Worm (Caenorhabditis elegans) whole organism, midembryonic: ENCODE data around the gene Y43F8B.9.

Source experiments
- T22C8.4 ChIP-seq: fragments of 200-800 bp; sonication (Bioruptor generic); IDR thresholded peaks from 2 replicates; pipeline ENCODE4 v1.3.6; 2022; ENCODE audit warnings: missing genetic modification characterization, missing compliant biosample characterization
- cog-1 ChIP-seq: sonication (generic microtip); optimal IDR thresholded peaks from 2 replicates; lab custom pipeline; 2016; ENCODE audit warnings: missing genetic modification characterization, missing compliant biosample characterization
- flt-1 ChIP-seq: fragments of 200-800 bp; sonication (Bioruptor generic); IDR thresholded peaks from 2 replicates; pipeline ENCODE4 v1.3.6; 2022; ENCODE audit warnings: missing genetic modification characterization, missing compliant biosample characterization
- klf-2 ChIP-seq: fragments of 200-800 bp; sonication (Bioruptor generic); conservative IDR thresholded peaks from 2 replicates; pipeline ENCODE4 v1.3.6; 2022; ENCODE audit warnings: missing genetic modification reagents, missing genetic modification characterization, missing compliant biosample characterization
- med-1 ChIP-seq: sonication (generic microtip); optimal IDR thresholded peaks from 2 replicates; lab custom pipeline; 2017; ENCODE audit warnings: missing genetic modification characterization, mild to moderate bottlenecking, missing compliant biosample characterization, antibody characterized with exemption, missing genetic modification reagents; ENCODE audit not compliant: insufficient read depth
- ref-1 ChIP-seq: fragments of 200-800 bp; sonication (Bioruptor generic); conservative IDR thresholded peaks from 2 replicates; pipeline ENCODE4 v1.3.6; 2022; ENCODE audit warnings: missing genetic modification reagents, missing genetic modification characterization, missing compliant biosample characterization
- tab-1 ChIP-seq: fragments of 200-800 bp; sonication (Bioruptor generic); IDR thresholded peaks from 2 replicates; pipeline ENCODE4 v1.3.6; 2022; ENCODE audit warnings: missing genetic modification characterization, missing compliant biosample characterization
- ztf-23 ChIP-seq: fragments of 200-800 bp; sonication (Bioruptor generic); IDR thresholded peaks from 2 replicates; pipeline ENCODE4 v1.3.6; 2022; ENCODE audit warnings: missing genetic modification reagents, missing genetic modification characterization, missing compliant biosample characterization
- ztf-29 ChIP-seq: fragments of 200-800 bp; sonication (Bioruptor generic); IDR thresholded peaks from 2 replicates; pipeline ENCODE4 v1.3.6; 2022; ENCODE audit warnings: missing genetic modification reagents, missing genetic modification characterization, missing compliant biosample characterization

The Y43F8B.9 gene

ce11 chrV:19477852-19478251 is at the start of gene Y43F8B.9:
Gene Y43F8B.9 (plus strand): TSS chrV:19478152.
- no peak for TF ChIP-seq ref-1 (GFP tag; lab: Robert Waterston, UW)
- no peak for TF ChIP-seq tab-1 (GFP tag; lab: Robert Waterston, UW)
- TF ChIP-seq T22C8.4 (GFP tag; lab: Robert Waterston, UW): no peak
- no peak for TF ChIP-seq cog-1

ce11 chrV:19428936-19429335 is 49.0 kb upstream of the Y43F8B.9 start:
- TF ChIP-seq med-1 (GFP tag; lab: Kevin White, UChicago): no peak
- no peak for TF ChIP-seq ref-1 (GFP tag; lab: Robert Waterston, UW)
- no peak for TF ChIP-seq ztf-29
- TF ChIP-seq tab-1 (GFP tag; lab: Robert Waterston, UW): no peak
- no peak for TF ChIP-seq klf-2 (GFP tag; lab: Robert Waterston, UW)
- TF ChIP-seq cog-1: no peak
- no peak for TF ChIP-seq T22C8.4 (GFP tag; lab: Robert Waterston, UW)
- no peak for TF ChIP-seq ztf-23 (GFP tag; lab: Robert Waterston, UW)
- no peak for TF ChIP-seq flt-1 (GFP tag; lab: Robert Waterston, UW)

- no peak for TF ChIP-seq ztf-29
- no peak for TF ChIP-seq ref-1 (GFP tag; lab: Robert Waterston, UW)
Observed at ce11 chrV:19429605-19430004, 48.3 kb upstream of the Y43F8B.9 start.

ce11 chrV:19430351-19430913 is 47.5 kb upstream of the Y43F8B.9 start:
- TF ChIP-seq tab-1 (GFP tag; lab: Robert Waterston, UW) (peak; percentile 70; the same call in 1 of the 2 replicates), ref-1 (GFP tag; lab: Robert Waterston, UW) (no peak), flt-1 (GFP tag; lab: Robert Waterston, UW) (no peak; the same call in 1 of the 2 replicates), T22C8.4 (GFP tag; lab: Robert Waterston, UW) (no peak), cog-1 (no peak), ztf-29 (peak; percentile 53; the same call in 1 of the 2 replicates)

- TF ChIP-seq ztf-23 (GFP tag; lab: Robert Waterston, UW) (no peak), tab-1 (GFP tag; lab: Robert Waterston, UW) (no peak), cog-1 (no peak), klf-2 (GFP tag; lab: Robert Waterston, UW) (no peak)
Observed at ce11 chrV:19431036-19431435, 46.9 kb upstream of the Y43F8B.9 start, which contains the start of gene srw-85. Gene srw-85 (minus strand): TSS chrV:19431136.

DNA sequence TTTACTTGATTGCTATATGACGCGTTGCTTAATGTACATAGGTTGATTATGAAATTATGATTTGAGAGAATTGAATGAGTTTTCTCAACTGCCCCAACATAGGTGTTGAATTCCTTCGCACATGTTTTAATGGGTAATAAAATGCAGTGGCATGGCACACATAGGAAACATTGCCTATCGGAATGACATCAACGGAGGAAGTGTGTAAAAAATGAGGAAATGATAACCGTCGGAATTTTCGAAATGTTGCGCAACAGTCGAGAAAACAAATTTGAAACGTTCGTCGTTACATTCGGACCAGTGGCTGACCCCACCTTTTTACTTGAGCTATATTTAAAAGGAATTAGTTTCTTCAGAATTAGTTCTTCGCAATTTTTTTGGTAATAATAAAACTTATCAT is 45.9 kb upstream of the Y43F8B.9 start:
- TF ChIP-seq med-1 (GFP tag; lab: Kevin White, UChicago): no peak
- TF ChIP-seq tab-1 (GFP tag; lab: Robert Waterston, UW): no peak
- TF ChIP-seq cog-1: no peak
- TF ChIP-seq flt-1 (GFP tag; lab: Robert Waterston, UW): no peak

ce11 chrV:19432972-19433371 is 45.0 kb upstream of the Y43F8B.9 start, which contains the start of gene C25F9.11:
Gene C25F9.11 (minus strand): TSS chrV:19433072.
- TF ChIP-seq ztf-23 (GFP tag; lab: Robert Waterston, UW) (no peak), flt-1 (GFP tag; lab: Robert Waterston, UW) (no peak), ztf-29 (no peak), med-1 (GFP tag; lab: Kevin White, UChicago) (no peak), ref-1 (GFP tag; lab: Robert Waterston, UW) (no peak), cog-1 (no peak), tab-1 (GFP tag; lab: Robert Waterston, UW) (no peak), klf-2 (GFP tag; lab: Robert Waterston, UW) (no peak), T22C8.4 (GFP tag; lab: Robert Waterston, UW) (no peak)

- TF ChIP-seq med-1 (GFP tag; lab: Kevin White, UChicago) (no peak), cog-1 (no peak), ztf-23 (GFP tag; lab: Robert Waterston, UW) (no peak)
Observed at ce11 chrV:19433806-19434437, 44.0 kb upstream of the Y43F8B.9 start, which contains the start of gene C25F9.16. Gene C25F9.16 (plus strand): TSS chrV:19434387.

ce11 chrV:19436307-19436706 is 41.6 kb upstream of the Y43F8B.9 start, which contains the start of gene C25F9.14:
Gene C25F9.14 (plus strand): TSS chrV:19436484.
- no peak for TF ChIP-seq ref-1 (GFP tag; lab: Robert Waterston, UW)
- no peak for TF ChIP-seq ztf-29
- no peak for TF ChIP-seq med-1 (GFP tag; lab: Kevin White, UChicago)
- no peak for TF ChIP-seq flt-1 (GFP tag; lab: Robert Waterston, UW)
- TF ChIP-seq T22C8.4 (GFP tag; lab: Robert Waterston, UW): no peak
- no peak for TF ChIP-seq tab-1 (GFP tag; lab: Robert Waterston, UW)
- TF ChIP-seq klf-2 (GFP tag; lab: Robert Waterston, UW): no peak
- no peak for TF ChIP-seq cog-1
- no peak for TF ChIP-seq ztf-23 (GFP tag; lab: Robert Waterston, UW)

DNA sequence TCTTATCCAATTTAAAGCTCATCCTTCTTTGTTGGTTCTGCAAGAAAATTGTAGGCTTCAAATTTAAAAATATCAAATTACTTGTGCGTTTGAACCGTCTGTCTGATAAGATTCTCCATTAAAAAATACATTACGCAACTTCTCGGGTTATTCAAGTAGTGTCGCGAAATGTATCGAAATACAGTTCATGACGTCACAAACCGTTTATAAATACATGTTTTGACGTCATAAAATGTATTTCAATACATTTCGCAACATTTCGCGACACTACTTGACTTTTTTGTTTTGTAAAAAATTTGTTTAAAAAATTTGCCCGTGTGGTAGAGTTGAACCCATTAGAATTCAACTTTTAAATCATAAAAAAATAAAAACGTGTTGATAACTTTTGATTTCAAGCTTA is 34.4 kb upstream of the Y43F8B.9 start:
- TF ChIP-seq cog-1: no peak
- no peak for TF ChIP-seq klf-2 (GFP tag; lab: Robert Waterston, UW)
- no peak for TF ChIP-seq med-1 (GFP tag; lab: Kevin White, UChicago)
